Fruit fly (Drosophila melanogaster) whole organism, wandering third instar larva: ENCODE data around the gene CG13699.

Experiments
- Abd-B ChIP-seq: fragments of >200 bp; optimal IDR thresholded peaks from 2 replicates; lab custom pipeline; 2017; ENCODE audit warnings: missing biosample characterization, missing genetic modification characterization
- CG32264 ChIP-seq: fragments of 200-800 bp; sonication (Bioruptor generic); optimal IDR thresholded peaks from 2 replicates; lab custom pipeline; 2016; ENCODE audit warnings: missing biosample characterization, missing genetic modification characterization
- CG9705 ChIP-seq: fragments of 200-800 bp; sonication (Bioruptor generic); optimal IDR thresholded peaks from 2 replicates; lab custom pipeline; 2018; ENCODE audit warnings: missing biosample characterization, mild to moderate bottlenecking, missing genetic modification characterization
- CrebA ChIP-seq: fragments of 200-800 bp; sonication (Bioruptor generic); optimal IDR thresholded peaks from 2 replicates; lab custom pipeline; 2016; ENCODE audit warnings: missing biosample characterization, mild to moderate bottlenecking, missing genetic modification characterization, borderline replicate concordance
- Dfd ChIP-seq: fragments of >200 bp; optimal IDR thresholded peaks from 2 replicates; lab custom pipeline; 2017; ENCODE audit warnings: missing biosample characterization, missing genetic modification characterization
- Dif ChIP-seq: fragments of 200-275, 200-300 bp; sonication (Bioruptor generic); optimal IDR thresholded peaks from 2 replicates; lab custom pipeline; 2018; ENCODE audit warnings: missing biosample characterization, missing genetic modification characterization; ENCODE audit not compliant: partially characterized antibody
- GATAd ChIP-seq: sonication (Bioruptor generic); optimal IDR thresholded peaks from 2 replicates; lab custom pipeline; 2016; ENCODE audit warnings: missing biosample characterization, missing genetic modification characterization
- HLH106 ChIP-seq: fragments of 200-800 bp; optimal IDR thresholded peaks from 3 replicates; lab custom pipeline; 2019; ENCODE audit warnings: missing biosample characterization, mild to moderate bottlenecking, missing genetic modification characterization, moderate library complexity
- Hnf4 ChIP-seq: fragments of 200-800 bp; sonication (Bioruptor generic); optimal IDR thresholded peaks from 2 replicates; lab custom pipeline; 2016; ENCODE audit warnings: missing biosample characterization, mild to moderate bottlenecking, missing genetic modification characterization
- Hr78 ChIP-seq: fragments of >200 bp; optimal IDR thresholded peaks from 2 replicates; lab custom pipeline; 2017; ENCODE audit warnings: missing biosample characterization, missing genetic modification characterization
- Hr83 ChIP-seq: fragments of 200-300 bp; sonication (Bioruptor generic); optimal IDR thresholded peaks from 2 replicates; lab custom pipeline; 2016; ENCODE audit warnings: missing biosample characterization, mild to moderate bottlenecking, missing genetic modification characterization, moderate library complexity; ENCODE audit not compliant: poor library complexity, severe bottlenecking
- Jra ChIP-seq: sonication (Bioruptor generic); optimal IDR thresholded peaks from 2 replicates; lab custom pipeline; 2016; ENCODE audit warnings: missing biosample characterization, missing genetic modification characterization
- Mio ChIP-seq: sonication (Bioruptor generic); optimal IDR thresholded peaks from 2 replicates; lab custom pipeline; 2016; ENCODE audit warnings: missing biosample characterization, missing genetic modification characterization
- Myc ChIP-seq: fragments of >200 bp; optimal IDR thresholded peaks from 2 replicates; lab custom pipeline; 2017
- N ChIP-seq: fragments of >200 bp; optimal IDR thresholded peaks from 2 replicates; lab custom pipeline; 2018; ENCODE audit warnings: missing biosample characterization, missing external identifiers, missing genetic modification characterization
- OdsH ChIP-seq: fragments of 200-800 bp; sonication (Bioruptor generic); optimal IDR thresholded peaks from 2 replicates; lab custom pipeline; 2016; ENCODE audit warnings: missing biosample characterization, mild to moderate bottlenecking, missing genetic modification characterization
- Rel ChIP-seq, 2 experiments: fragments of 200-800 bp; sonication (Bioruptor generic) in 1 of 2; optimal IDR thresholded peaks; 2 replicates in 1 of 2; 3 replicates in 1 of 2; lab custom pipeline; 2016 to 2019; ENCODE audit warnings: mild to moderate bottlenecking in 2 of 2, missing biosample characterization in 2 of 2, missing genetic modification characterization in 2 of 2, moderate library complexity in 1 of 2
- Sp1 ChIP-seq: fragments of 200-800 bp; sonication (Bioruptor generic); optimal IDR thresholded peaks from 3 replicates; lab custom pipeline; 2019; ENCODE audit warnings: missing biosample characterization, mild to moderate bottlenecking, missing genetic modification characterization, moderate library complexity
- Vsx2 ChIP-seq: fragments of 200-300, 225-300 bp; sonication (Bioruptor generic); optimal IDR thresholded peaks from 2 replicates; lab custom pipeline; 2018; ENCODE audit warnings: missing biosample characterization, missing genetic modification characterization; ENCODE audit not compliant: partially characterized antibody
- br ChIP-seq: fragments of 200-800 bp; sonication (Bioruptor generic); optimal IDR thresholded peaks from 2 replicates; lab custom pipeline; 2016; ENCODE audit warnings: missing biosample characterization, missing genetic modification characterization
- brk ChIP-seq: fragments of 200-800 bp; sonication (Bioruptor generic); optimal IDR thresholded peaks from 2 replicates; lab custom pipeline; 2016; ENCODE audit warnings: missing biosample characterization, mild to moderate bottlenecking, missing genetic modification characterization
- dl ChIP-seq, 2 experiments: fragments of 175-275, 200-275 bp in 1 of 2; fragments of 200-275 bp in 1 of 2; sonication (Bioruptor generic); optimal IDR thresholded peaks; lab custom pipeline; 2018; ENCODE audit warnings: mild to moderate bottlenecking in 2 of 2, missing biosample characterization in 2 of 2, missing genetic modification characterization in 2 of 2, moderate library complexity in 2 of 2; ENCODE audit not compliant: partially characterized antibody in 2 of 2, insufficient read depth in 1 of 2
- dmrt93B ChIP-seq: fragments of 200-800 bp; sonication (Bioruptor generic); optimal IDR thresholded peaks from 2 replicates; lab custom pipeline; 2018; ENCODE audit warnings: missing biosample characterization, mild to moderate bottlenecking, missing genetic modification characterization
- dsf ChIP-seq: sonication (Bioruptor generic); optimal IDR thresholded peaks from 2 replicates; lab custom pipeline; 2016; ENCODE audit warnings: missing biosample characterization, missing genetic modification characterization, borderline replicate concordance
- ey ChIP-seq: fragments of 200-800 bp; sonication (Bioruptor generic); optimal IDR thresholded peaks from 2 replicates; lab custom pipeline; 2016; ENCODE audit warnings: missing biosample characterization, missing genetic modification characterization
- foxo ChIP-seq, 2 experiments: fragments of 200-800 bp; sonication (Bioruptor generic); optimal IDR thresholded peaks; 2 replicates in 1 of 2; 3 replicates in 1 of 2; lab custom pipeline; 2016 to 2017; ENCODE audit warnings: missing biosample characterization in 2 of 2, missing genetic modification characterization in 2 of 2
- fru ChIP-seq: fragments of 200-800 bp; sonication (Bioruptor generic); optimal IDR thresholded peaks from 3 replicates; lab custom pipeline; 2016; ENCODE audit warnings: missing biosample characterization, mild to moderate bottlenecking, missing genetic modification characterization
- h ChIP-seq: fragments of 200-800 bp; sonication (Bioruptor generic); optimal IDR thresholded peaks from 3 replicates; lab custom pipeline; 2016; ENCODE audit warnings: missing biosample characterization, mild to moderate bottlenecking, missing genetic modification characterization
- jim ChIP-seq: fragments of 175-275, 200-325 bp; sonication (Bioruptor generic); optimal IDR thresholded peaks from 2 replicates; lab custom pipeline; 2016; ENCODE audit warnings: missing biosample characterization, mild to moderate bottlenecking, missing genetic modification characterization
- lola ChIP-seq: fragments of >200 bp; optimal IDR thresholded peaks from 2 replicates; lab custom pipeline; 2017; ENCODE audit warnings: missing biosample characterization, missing genetic modification characterization
- pan ChIP-seq: fragments of >200 bp; optimal IDR thresholded peaks from 2 replicates; lab custom pipeline; 2017
- psq ChIP-seq: fragments of 200-800 bp; sonication (Bioruptor generic); optimal IDR thresholded peaks from 3 replicates; lab custom pipeline; 2017; ENCODE audit warnings: missing biosample characterization, mild to moderate bottlenecking, missing genetic modification characterization, moderate library complexity
- rgr ChIP-seq: fragments of 200-800 bp; sonication (Bioruptor generic); optimal IDR thresholded peaks from 3 replicates; lab custom pipeline; 2016; ENCODE audit warnings: missing biosample characterization, mild to moderate bottlenecking, missing genetic modification characterization
- sage ChIP-seq: fragments of 200-800 bp; sonication (Bioruptor generic); optimal IDR thresholded peaks from 2 replicates; lab custom pipeline; 2016; ENCODE audit warnings: missing biosample characterization, mild to moderate bottlenecking, missing genetic modification characterization
- sv ChIP-seq: fragments of 200-800 bp; sonication (Bioruptor generic); optimal IDR thresholded peaks from 3 replicates; lab custom pipeline; 2016; ENCODE audit warnings: missing biosample characterization, missing genetic modification characterization
- tai ChIP-seq: sonication (Bioruptor generic); optimal IDR thresholded peaks from 2 replicates; lab custom pipeline; 2016; ENCODE audit warnings: missing biosample characterization, missing genetic modification characterization
- usp ChIP-seq: fragments of >200 bp; optimal IDR thresholded peaks from 2 replicates; lab custom pipeline; 2017; ENCODE audit warnings: missing biosample characterization, missing genetic modification characterization
- woc ChIP-seq: sonication (Bioruptor generic); optimal IDR thresholded peaks from 2 replicates; lab custom pipeline; 2016; ENCODE audit warnings: missing biosample characterization, mild to moderate bottlenecking, missing genetic modification characterization

Gene CG13699

DNA sequence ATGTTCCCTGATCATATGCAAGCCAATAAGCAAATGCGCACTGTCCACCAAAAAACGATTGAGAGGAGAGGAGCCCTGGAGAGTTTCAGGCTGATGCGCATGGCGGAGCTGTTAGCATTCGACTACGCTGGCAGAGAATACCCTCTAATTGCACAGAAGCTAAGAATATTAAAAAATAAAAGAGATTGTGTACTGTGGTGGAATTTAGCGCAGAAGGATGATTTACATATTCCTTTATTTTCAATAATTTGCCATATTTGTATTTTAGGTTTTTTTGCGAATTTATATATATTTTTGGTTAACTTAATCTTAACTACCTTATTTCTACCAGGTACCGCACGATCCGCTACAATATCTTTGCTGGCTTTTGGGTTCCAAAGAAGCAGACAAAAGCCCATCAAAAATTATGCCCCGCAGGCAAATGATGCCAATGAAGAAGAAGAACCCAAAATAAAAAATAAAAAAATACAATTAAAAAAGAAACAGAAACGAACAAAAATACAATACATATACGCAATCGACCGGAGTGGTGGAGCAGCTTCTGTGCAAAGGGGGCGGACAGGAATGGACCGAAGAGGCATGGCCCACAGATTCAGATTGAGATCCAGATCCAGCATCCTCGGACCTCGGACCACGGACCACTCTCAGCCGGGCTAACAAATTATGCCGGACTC is 32.1 kb upstream of the CG13699 start (continued):
- peak; percentile 10 for TF ChIP-seq Jra (GFP tag; lab: Kevin White, UChicago)
- TF ChIP-seq Dfd (GFP tag; lab: Kevin White, UChicago), result peak; percentile 45

DNA sequence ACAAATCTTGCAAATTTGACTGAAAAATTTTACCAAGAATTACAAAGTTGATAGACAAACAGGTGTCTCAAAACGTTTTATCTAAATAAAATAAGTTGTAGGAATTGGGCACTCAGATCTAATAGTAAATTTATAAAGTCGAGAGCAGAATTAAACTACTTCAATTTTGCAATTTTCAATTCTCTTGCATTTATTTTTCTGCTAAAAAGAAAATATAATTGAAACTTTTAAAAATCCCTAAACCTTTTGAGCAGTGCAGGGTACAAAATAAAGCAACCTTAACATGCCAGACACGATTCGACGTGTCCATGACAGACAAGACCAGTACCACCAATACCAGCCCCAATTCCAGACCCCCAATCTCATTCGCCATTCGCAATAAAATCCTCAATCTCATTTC is 31.3 kb upstream of the CG13699 start:
- TF ChIP-seq rgr (GFP tag; lab: Kevin White, UChicago) (peak; percentile 40), Myc (no peak), tai (GFP tag; lab: Kevin White, UChicago) (peak; percentile 62), CG9705 (GFP tag; lab: Kevin White, UChicago) (no peak), Abd-B (GFP tag; lab: Kevin White, UChicago) (no peak), ey (GFP tag; lab: Kevin White, UChicago) (peak; percentile 47), foxo (GFP tag; optimal IDR thresholded peaks at IDR 0.05; lab: Kevin White, UChicago) (peak in 1 of 2 experiments; percentile 42), br (GFP tag; lab: Kevin White, UChicago) (peak; percentile 19), GATAd (GFP tag; lab: Kevin White, UChicago) (no peak), Dif (GFP tag; lab: Kevin White, UChicago) (no peak), lola (GFP tag; lab: Kevin White, UChicago) (no peak), Rel (GFP tag; optimal IDR thresholded peaks at IDR 0.05; lab: Kevin White, UChicago) (no peak), Rel (tag; optimal IDR thresholded peaks at IDR 0.05; lab: Kevin White, UChicago) (no peak), HLH106 (tag; lab: Kevin White, UChicago) (peak; percentile 28), Hnf4 (peak; percentile 15), Hr78 (GFP tag; lab: Kevin White, UChicago) (no peak), h (GFP tag; lab: Kevin White, UChicago) (peak; percentile 59), Sp1 (GFP tag; lab: Kevin White, UChicago) (peak; percentile 24), Dfd (GFP tag; lab: Kevin White, UChicago) (peak; percentile 2), OdsH (GFP tag; lab: Kevin White, UChicago) (peak; percentile 68), fru (GFP tag; lab: Kevin White, UChicago) (peak; percentile 15), dmrt93B (GFP tag; lab: Kevin White, UChicago) (peak; percentile 42), dl (GFP tag; optimal IDR thresholded peaks at IDR 0.05; lab: Kevin White, UChicago; ENCODE audit: insufficient read depth in 1 of 2, partially characterized antibody in 2 of 2) (no peak)

DNA sequence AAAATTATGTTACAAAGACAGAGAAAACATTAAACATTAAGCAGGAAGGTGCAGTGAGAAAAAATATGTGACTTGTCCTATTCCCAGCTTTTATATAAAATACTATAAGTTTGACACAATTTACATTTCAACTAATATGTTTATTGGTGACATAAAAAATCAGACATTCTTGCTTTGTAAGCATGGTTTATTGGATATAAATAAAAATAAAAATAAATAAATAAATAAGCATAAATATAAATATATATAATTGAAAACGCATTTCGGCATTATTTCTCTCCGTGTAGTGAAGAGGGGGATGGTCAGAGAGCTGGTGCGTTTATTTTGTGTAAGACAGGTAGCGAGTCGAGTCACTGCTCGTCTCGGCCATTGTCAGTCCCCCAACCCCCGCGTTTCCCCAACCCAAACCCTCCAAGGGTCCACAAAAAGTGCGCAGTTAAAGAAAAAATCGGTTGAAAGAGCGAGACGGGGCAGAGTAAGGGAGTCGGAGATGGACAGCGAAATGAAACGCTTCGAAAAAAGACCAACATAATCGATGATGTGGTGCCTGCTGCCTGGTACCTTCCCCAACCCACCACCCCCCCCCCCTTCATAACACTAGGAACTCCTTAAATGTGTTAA is 30.6 kb upstream of the CG13699 start:
- TF ChIP-seq h (GFP tag; lab: Kevin White, UChicago), result peak; percentile 86
- TF ChIP-seq dl (GFP tag; optimal IDR thresholded peaks at IDR 0.05; lab: Kevin White, UChicago; ENCODE audit: insufficient read depth in 1 of 2, partially characterized antibody in 2 of 2), result no peak
- no peak for TF ChIP-seq GATAd (GFP tag; lab: Kevin White, UChicago)
- TF ChIP-seq sv (GFP tag; lab: Kevin White, UChicago), result peak; percentile 56
- peak; percentile 52 for TF ChIP-seq brk (GFP tag; lab: Kevin White, UChicago)
- TF ChIP-seq rgr (GFP tag; lab: Kevin White, UChicago), result peak; percentile 89
- TF ChIP-seq Dfd (GFP tag; lab: Kevin White, UChicago), result no peak
- peak; percentile 66 for TF ChIP-seq woc (GFP tag; lab: Kevin White, UChicago)
- TF ChIP-seq pan (lab: Kevin White, UChicago), result no peak
- peak; percentile 47 for TF ChIP-seq Jra (GFP tag; lab: Kevin White, UChicago)
- TF ChIP-seq foxo (GFP tag; optimal IDR thresholded peaks at IDR 0.05; lab: Kevin White, UChicago), result peak in 1 of 2 experiments; percentile 90
- TF ChIP-seq sage (GFP tag; lab: Kevin White, UChicago), result peak; percentile 52
- TF ChIP-seq Hr83 (GFP tag; lab: Kevin White, UChicago), result no peak
- no peak for TF ChIP-seq CG32264 (GFP tag; lab: Kevin White, UChicago)
- no peak for TF ChIP-seq Mio (GFP tag; lab: Kevin White, UChicago)
- no peak for TF ChIP-seq usp (GFP tag; lab: Kevin White, UChicago)
- peak; percentile 51 for TF ChIP-seq Dif (GFP tag; lab: Kevin White, UChicago)
- peak; percentile 92 for TF ChIP-seq OdsH (GFP tag; lab: Kevin White, UChicago)
- no peak for TF ChIP-seq tai (GFP tag; lab: Kevin White, UChicago)
- TF ChIP-seq Vsx2 (GFP tag; lab: Kevin White, UChicago), result no peak
- TF ChIP-seq fru (GFP tag; lab: Kevin White, UChicago), result peak; percentile 85
- TF ChIP-seq jim (GFP tag; lab: Kevin White, UChicago), result peak; percentile 30
- TF ChIP-seq Sp1 (GFP tag; lab: Kevin White, UChicago), result peak; percentile 97
- no peak for TF ChIP-seq Myc
- TF ChIP-seq lola (GFP tag; lab: Kevin White, UChicago), result no peak
- no peak for TF ChIP-seq CrebA
- peak; percentile 26 for TF ChIP-seq dsf (GFP tag; lab: Kevin White, UChicago)
- TF ChIP-seq dmrt93B (GFP tag; lab: Kevin White, UChicago), result peak; percentile 93
- no peak for TF ChIP-seq Hr78 (GFP tag; lab: Kevin White, UChicago)
- TF ChIP-seq Abd-B (GFP tag; lab: Kevin White, UChicago), result no peak
- peak; percentile 98 for TF ChIP-seq HLH106 (tag; lab: Kevin White, UChicago)
- TF ChIP-seq Rel (GFP tag; optimal IDR thresholded peaks at IDR 0.05; lab: Kevin White, UChicago), result peak; percentile 72
- peak; percentile 79 for TF ChIP-seq Rel (tag; optimal IDR thresholded peaks at IDR 0.05; lab: Kevin White, UChicago)
- peak; percentile 65 for TF ChIP-seq Hnf4
- peak; percentile 74 for TF ChIP-seq ey (GFP tag; lab: Kevin White, UChicago)
- no peak for TF ChIP-seq N (GFP tag; lab: Kevin White, UChicago)
- TF ChIP-seq br (GFP tag; lab: Kevin White, UChicago), result peak; percentile 57
- peak; percentile 97 for TF ChIP-seq psq (GFP tag; lab: Kevin White, UChicago)
- TF ChIP-seq CG9705 (GFP tag; lab: Kevin White, UChicago), result peak; percentile 91
